Worm (Caenorhabditis elegans): ENCODE results near the gene T23F2.4.
A peak's percentile ranks its signal among the peaks of the same experiment; 100 is the strongest.

The T23F2.4 gene

DNA sequence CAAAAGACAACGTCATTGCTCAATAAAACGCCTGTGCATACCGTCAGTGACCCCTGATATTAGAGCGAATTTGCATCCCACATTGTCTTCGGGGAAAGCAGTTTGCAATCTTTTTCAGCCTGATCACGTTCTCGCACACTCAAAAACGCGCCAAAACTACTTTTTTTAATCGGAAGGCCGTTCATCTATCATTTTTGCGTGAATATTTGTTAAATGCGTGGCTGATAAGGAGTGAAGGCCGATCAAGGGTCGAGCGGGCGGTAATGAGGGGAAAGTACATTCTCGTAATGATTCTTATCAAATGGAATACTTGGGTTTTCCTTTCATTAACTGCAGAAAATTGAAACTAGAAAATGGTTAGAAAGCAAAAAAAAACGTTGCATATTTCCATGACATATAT is 9.4 kb upstream of the T23F2.4 start:
- TF ChIP-seq sea-1 (GFP tag; conservative IDR thresholded peaks at IDR 0.05) = no peak
- TF ChIP-seq ama-1 (optimal IDR thresholded peaks at IDR 0.05) = no peak
- TF ChIP-seq ceh-36 (tag; optimal IDR thresholded peaks at IDR 0.05) = no peak
- TF ChIP-seq scrt-1 (GFP tag; IDR thresholded peaks at IDR 0.05) = no peak
- no peak for TF ChIP-seq hmbx-1 (tag; optimal IDR thresholded peaks at IDR 0.05)
- TF ChIP-seq tbx-11 (GFP tag; IDR thresholded peaks at IDR 0.05) = no peak
- no peak for TF ChIP-seq F13C5.2 (tag; optimal IDR thresholded peaks at IDR 0.05)
- no peak for TF ChIP-seq flt-1 (GFP tag; IDR thresholded peaks at IDR 0.05)
- TF ChIP-seq tra-4 (tag; optimal IDR thresholded peaks at IDR 0.05) = no peak
- no peak for TF ChIP-seq ets-7 (tag; optimal IDR thresholded peaks at IDR 0.05)

DNA sequence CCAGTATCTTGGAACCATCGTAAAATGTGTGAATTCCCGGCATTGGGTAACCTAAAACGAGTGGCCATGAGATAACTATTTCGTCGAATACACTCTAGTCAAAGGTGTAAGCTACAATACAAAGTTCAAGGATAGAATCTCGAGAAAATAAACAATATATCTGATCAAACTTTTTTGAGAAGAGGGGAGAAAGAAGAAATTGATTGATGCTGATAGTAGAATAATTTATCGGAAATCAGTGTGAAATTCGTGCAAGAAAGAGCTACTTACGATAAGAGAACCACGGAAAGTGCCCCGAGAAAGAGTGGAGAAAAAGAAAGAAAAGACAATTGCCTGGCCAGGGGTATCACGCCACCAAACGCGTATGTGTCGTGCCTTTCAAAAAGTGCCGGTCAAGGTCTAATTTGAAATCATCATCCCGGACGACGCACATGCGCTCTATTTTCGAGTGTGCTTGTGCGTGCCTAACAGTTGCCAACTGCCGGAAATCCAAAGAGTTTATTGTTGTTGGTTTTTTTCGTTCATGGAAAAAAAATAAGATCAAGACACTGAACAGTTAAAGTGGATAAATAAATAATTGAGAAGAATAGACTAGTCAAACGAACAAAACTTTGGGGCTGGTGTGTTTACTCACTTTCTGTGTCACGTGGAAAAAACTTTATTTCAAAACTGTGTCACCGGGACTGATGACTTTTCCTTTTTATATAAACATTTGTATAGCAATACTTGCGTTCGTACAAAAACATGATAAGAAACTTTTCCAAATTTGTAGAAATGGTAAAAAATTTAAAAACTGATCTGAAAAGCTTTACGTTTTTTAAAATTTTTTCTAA is 8.1 kb upstream of the T23F2.4 start, which contains the start of gene mboa-3:
Gene mboa-3, minus strand, starts transcription at position 51 of the 833 bp plus-strand sequence.
- no peak for TF ChIP-seq ceh-36 (tag; optimal IDR thresholded peaks at IDR 0.05)
- no peak for TF ChIP-seq hmbx-1 (tag; optimal IDR thresholded peaks at IDR 0.05)
- TF ChIP-seq scrt-1 (GFP tag; IDR thresholded peaks at IDR 0.05) = no peak
- TF ChIP-seq aly-1 (tag; optimal IDR thresholded peaks at IDR 0.05) = no peak
- no peak for TF ChIP-seq flt-1 (GFP tag; IDR thresholded peaks at IDR 0.05)
- TF ChIP-seq ama-1 (optimal IDR thresholded peaks at IDR 0.05) = no peak
- TF ChIP-seq pes-1 (GFP tag; IDR thresholded peaks at IDR 0.05) = no peak
- no peak for TF ChIP-seq tbx-11 (GFP tag; IDR thresholded peaks at IDR 0.05)
- no peak for TF ChIP-seq hnd-1 (tag; optimal IDR thresholded peaks at IDR 0.05)
- TF ChIP-seq ceh-13 (GFP tag; optimal IDR thresholded peaks at IDR 0.05) = no peak
- no peak for TF ChIP-seq tra-4 (tag; optimal IDR thresholded peaks at IDR 0.05)

DNA sequence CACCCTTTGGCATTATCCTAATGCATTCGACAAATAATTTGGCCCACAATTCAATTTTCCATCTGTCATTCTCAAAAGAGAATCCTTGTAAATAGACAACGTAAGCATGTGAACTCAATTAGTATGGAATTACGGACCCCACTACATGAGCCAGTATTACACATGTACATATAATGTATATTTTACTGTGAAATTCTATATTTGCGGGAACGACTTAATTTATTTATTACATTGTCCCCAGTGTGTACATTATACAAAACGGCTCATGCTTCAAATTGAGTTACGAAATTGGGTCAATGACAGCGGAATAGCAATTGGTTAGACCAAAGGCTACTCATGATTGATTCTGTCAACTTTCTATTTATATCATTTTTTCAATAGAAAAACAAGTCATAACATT is 4.7 kb upstream of the T23F2.4 start:
- TF ChIP-seq ama-1 (optimal IDR thresholded peaks at IDR 0.05) (no peak), ets-7 (tag; optimal IDR thresholded peaks at IDR 0.05) (no peak), tbx-11 (GFP tag; IDR thresholded peaks at IDR 0.05) (no peak), aly-1 (tag; optimal IDR thresholded peaks at IDR 0.05) (no peak), sea-1 (GFP tag; conservative IDR thresholded peaks at IDR 0.05) (no peak), hnd-1 (tag; optimal IDR thresholded peaks at IDR 0.05) (no peak), scrt-1 (GFP tag; IDR thresholded peaks at IDR 0.05) (no peak), hmg-4 (GFP tag; optimal IDR thresholded peaks at IDR 0.05) (no peak), hmbx-1 (tag; optimal IDR thresholded peaks at IDR 0.05) (no peak), flt-1 (GFP tag; IDR thresholded peaks at IDR 0.05) (no peak), tbx-37 (GFP tag; conservative IDR thresholded peaks at IDR 0.05) (no peak), tra-4 (tag; optimal IDR thresholded peaks at IDR 0.05) (no peak), B0310.2 (tag; optimal IDR thresholded peaks at IDR 0.05) (no peak), pes-1 (GFP tag; IDR thresholded peaks at IDR 0.05) (no peak), F13C5.2 (tag; optimal IDR thresholded peaks at IDR 0.05) (no peak), ceh-36 (tag; optimal IDR thresholded peaks at IDR 0.05) (no peak), ceh-13 (GFP tag; optimal IDR thresholded peaks at IDR 0.05) (no peak)

DNA sequence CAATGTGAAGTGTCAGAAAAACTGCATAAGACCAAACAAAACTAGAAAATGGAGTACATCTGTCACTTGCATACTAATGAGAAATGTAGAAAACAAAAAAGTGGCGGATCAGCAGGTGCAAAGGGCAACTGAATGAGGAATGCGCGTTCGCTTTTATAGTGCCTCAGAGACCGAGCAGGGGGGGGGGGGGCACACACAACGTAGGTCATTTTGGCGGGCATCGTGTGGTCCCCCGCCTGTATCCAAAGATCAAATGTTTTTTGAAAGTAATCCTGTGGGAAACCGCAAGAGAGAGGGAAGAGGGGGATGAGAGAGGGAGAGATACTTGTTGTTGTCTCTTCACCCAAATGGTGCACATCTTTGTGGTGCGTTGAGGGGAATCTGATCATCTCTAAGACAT is 3.5 kb upstream of the T23F2.4 start:
- TF ChIP-seq flt-1 (GFP tag; IDR thresholded peaks at IDR 0.05) = no peak
- no peak for TF ChIP-seq F13C5.2 (tag; optimal IDR thresholded peaks at IDR 0.05)
- no peak for TF ChIP-seq ceh-36 (tag; optimal IDR thresholded peaks at IDR 0.05)
- TF ChIP-seq pes-1 (GFP tag; IDR thresholded peaks at IDR 0.05) = 0 out of 2 replicates have a peak, but pooled peaks have one; percentile 22
- no peak for TF ChIP-seq hnd-1 (tag; optimal IDR thresholded peaks at IDR 0.05)
- TF ChIP-seq tbx-11 (GFP tag; IDR thresholded peaks at IDR 0.05) = 0 out of 2 replicates have a peak, but pooled peaks have one; percentile 11
- TF ChIP-seq ama-1 (optimal IDR thresholded peaks at IDR 0.05) = no peak
- TF ChIP-seq ceh-13 (GFP tag; optimal IDR thresholded peaks at IDR 0.05) = no peak
- TF ChIP-seq B0310.2 (tag; optimal IDR thresholded peaks at IDR 0.05) = no peak
- no peak for TF ChIP-seq ets-7 (tag; optimal IDR thresholded peaks at IDR 0.05)
- no peak for TF ChIP-seq scrt-1 (GFP tag; IDR thresholded peaks at IDR 0.05)
- TF ChIP-seq sea-1 (GFP tag; conservative IDR thresholded peaks at IDR 0.05) = peak; percentile 65; the same call in 1 of the 2 replicates
- no peak for TF ChIP-seq hmbx-1 (tag; optimal IDR thresholded peaks at IDR 0.05)
- peak; percentile 30 for TF ChIP-seq aly-1 (tag; optimal IDR thresholded peaks at IDR 0.05)
- no peak for TF ChIP-seq tbx-37 (GFP tag; conservative IDR thresholded peaks at IDR 0.05)
- TF ChIP-seq tra-4 (tag; optimal IDR thresholded peaks at IDR 0.05) = no peak
- peak; percentile 82 for TF ChIP-seq hmg-4 (GFP tag; optimal IDR thresholded peaks at IDR 0.05)

DNA sequence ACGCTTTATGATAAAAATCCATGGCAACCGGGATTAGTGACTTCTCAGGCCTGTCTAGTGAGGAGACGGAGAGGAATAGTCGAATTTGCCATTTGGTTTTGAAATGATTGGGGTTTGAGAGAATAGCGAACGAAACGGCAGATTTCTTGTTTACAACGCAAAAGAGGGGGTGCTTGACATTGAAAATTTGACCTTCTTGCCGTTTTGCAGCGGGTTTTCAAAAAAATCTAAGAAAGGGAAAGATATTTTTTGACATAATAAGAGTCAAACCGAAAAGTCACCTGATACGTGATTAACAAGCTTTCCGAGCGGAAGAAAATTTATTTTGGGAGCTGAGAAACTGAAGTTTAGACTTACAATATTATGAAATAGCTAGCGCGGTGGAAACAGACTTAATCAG is 3.0 kb upstream of the T23F2.4 start:
- TF ChIP-seq aly-1 (tag; optimal IDR thresholded peaks at IDR 0.05) = no peak
- no peak for TF ChIP-seq flt-1 (GFP tag; IDR thresholded peaks at IDR 0.05)
- no peak for TF ChIP-seq scrt-1 (GFP tag; IDR thresholded peaks at IDR 0.05)
- no peak for TF ChIP-seq tra-4 (tag; optimal IDR thresholded peaks at IDR 0.05)
- TF ChIP-seq sea-1 (GFP tag; conservative IDR thresholded peaks at IDR 0.05) = no peak
- no peak for TF ChIP-seq hnd-1 (tag; optimal IDR thresholded peaks at IDR 0.05)
- no peak for TF ChIP-seq ceh-36 (tag; optimal IDR thresholded peaks at IDR 0.05)
- no peak for TF ChIP-seq ceh-13 (GFP tag; optimal IDR thresholded peaks at IDR 0.05)
- no peak for TF ChIP-seq pes-1 (GFP tag; IDR thresholded peaks at IDR 0.05)
- no peak for TF ChIP-seq ama-1 (optimal IDR thresholded peaks at IDR 0.05)
- no peak for TF ChIP-seq tbx-11 (GFP tag; IDR thresholded peaks at IDR 0.05)
- TF ChIP-seq hmg-4 (GFP tag; optimal IDR thresholded peaks at IDR 0.05) = no peak
- no peak for TF ChIP-seq B0310.2 (tag; optimal IDR thresholded peaks at IDR 0.05)
- no peak for TF ChIP-seq ets-7 (tag; optimal IDR thresholded peaks at IDR 0.05)
- TF ChIP-seq F13C5.2 (tag; optimal IDR thresholded peaks at IDR 0.05) = no peak
- no peak for TF ChIP-seq hmbx-1 (tag; optimal IDR thresholded peaks at IDR 0.05)

DNA sequence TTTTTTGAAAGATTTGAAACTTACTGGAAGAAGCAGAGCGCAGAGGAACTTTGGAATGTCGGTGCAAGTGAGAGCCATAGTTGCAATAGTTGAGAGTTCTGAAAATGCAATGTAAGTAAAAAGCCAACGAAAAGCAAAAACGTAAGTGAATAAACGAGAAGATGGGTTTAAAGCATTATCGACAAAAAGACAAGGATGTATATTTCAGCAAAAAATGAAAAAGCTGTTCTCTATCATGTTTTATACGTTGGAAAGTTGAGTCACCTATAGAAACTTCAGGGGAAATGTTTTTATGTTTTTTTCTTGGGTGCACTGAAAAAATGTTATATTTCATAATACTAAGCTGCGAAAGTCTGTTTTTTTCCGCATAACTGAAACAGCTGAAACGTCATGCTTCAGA is 2.2 kb upstream of the T23F2.4 start, which contains the start of gene T23F2.5:
Gene T23F2.5, minus strand, starts transcription at position 101 of the 400 bp plus-strand sequence.
- no peak for TF ChIP-seq B0310.2 (tag; optimal IDR thresholded peaks at IDR 0.05)
- no peak for TF ChIP-seq ets-7 (tag; optimal IDR thresholded peaks at IDR 0.05)
- TF ChIP-seq pes-1 (GFP tag; IDR thresholded peaks at IDR 0.05) = no peak
- no peak for TF ChIP-seq sea-1 (GFP tag; conservative IDR thresholded peaks at IDR 0.05)
- TF ChIP-seq ceh-36 (tag; optimal IDR thresholded peaks at IDR 0.05) = no peak
- no peak for TF ChIP-seq tbx-11 (GFP tag; IDR thresholded peaks at IDR 0.05)
- TF ChIP-seq hnd-1 (tag; optimal IDR thresholded peaks at IDR 0.05) = no peak
- no peak for TF ChIP-seq tra-4 (tag; optimal IDR thresholded peaks at IDR 0.05)
- TF ChIP-seq hmbx-1 (tag; optimal IDR thresholded peaks at IDR 0.05) = no peak
- no peak for TF ChIP-seq ama-1 (optimal IDR thresholded peaks at IDR 0.05)
- TF ChIP-seq hmg-4 (GFP tag; optimal IDR thresholded peaks at IDR 0.05) = no peak
